Fruit fly (Drosophila melanogaster) S2 (cell line): ENCODE results near the gene beat-Va.

ENCODE experiments used
- CG8478 ChIP-seq: fragments of >200 bp; optimal IDR thresholded peaks from 2 replicates; lab custom pipeline; 2018
- CTCF ChIP-seq, 2 experiments: fragments of >200 bp; optimal IDR thresholded peaks; 2 replicates each; lab custom pipeline; 2018

- TF ChIP-seq CG8478 (no peak), CTCF (optimal IDR thresholded peaks at IDR 0.05; lab: Kevin White, UChicago) (no peak)
Measured at dm6 chr3R:12848313-12848712, at the start of gene beat-Va.
